Fruit fly (Drosophila melanogaster) S2 (cell line): Measurements from ENCODE around the gene CG10317.
A peak's percentile ranks its signal among the peaks of the same experiment; 100 is the strongest.

Experiments
- CG8478 ChIP-seq: fragments of >200 bp; optimal IDR thresholded peaks from 2 replicates; lab custom pipeline; 2018
- CTCF ChIP-seq, 2 experiments: fragments of >200 bp; optimal IDR thresholded peaks; 2 replicates each; lab custom pipeline; 2018

CG10317 gene

dm6 chr3R:16359098-16359497, 11.2 kb downstream of the CG10317 start, which contains the start of gene CG17931:
TSS of gene CG17931 (minus strand) at chr3R:16359466.
- TF ChIP-seq CG8478 (lab: Kevin White, UChicago) (no peak), CTCF (optimal IDR thresholded peaks at IDR 0.05; lab: Kevin White, UChicago) (peak in 1 of 2 experiments; percentile 16)

- no peak for TF ChIP-seq CG8478 (lab: Kevin White, UChicago)
- no peak for TF ChIP-seq CTCF (optimal IDR thresholded peaks at IDR 0.05; lab: Kevin White, UChicago)
These were observed 13.5 kb downstream of the CG10317 start, which contains the start of gene CG10311 for dm6 chr3R:16356863-16357215. TSS of gene CG10311 (minus strand) at chr3R:16357015.

- no peak for TF ChIP-seq CTCF (optimal IDR thresholded peaks at IDR 0.05; lab: Kevin White, UChicago)
- no peak for TF ChIP-seq CG8478 (lab: Kevin White, UChicago)
These were observed 14.0 kb downstream of the CG10317 start for dm6 chr3R:16356215-16356862.

- TF ChIP-seq CTCF (optimal IDR thresholded peaks at IDR 0.05; lab: Kevin White, UChicago), result no peak
- no peak for TF ChIP-seq CG8478 (lab: Kevin White, UChicago)
These were observed 14.9 kb downstream of the CG10317 start for dm6 chr3R:16355393-16355943.

dm6 chr3R:16353671-16354070, 16.7 kb downstream of the CG10317 start:
- no peak for TF ChIP-seq CG8478 (lab: Kevin White, UChicago)
- no peak for TF ChIP-seq CTCF (optimal IDR thresholded peaks at IDR 0.05; lab: Kevin White, UChicago)

dm6 chr3R:16353195-16353594, 17.1 kb downstream of the CG10317 start:
- TF ChIP-seq CG8478 (lab: Kevin White, UChicago) (no peak), CTCF (optimal IDR thresholded peaks at IDR 0.05; lab: Kevin White, UChicago) (no peak)

dm6 chr3R:16352039-16352438, 18.3 kb downstream of the CG10317 start:
- TF ChIP-seq CTCF (optimal IDR thresholded peaks at IDR 0.05; lab: Kevin White, UChicago) (no peak), CG8478 (lab: Kevin White, UChicago) (no peak)

- TF ChIP-seq CTCF (optimal IDR thresholded peaks at IDR 0.05; lab: Kevin White, UChicago) (peak; percentile 83 to 87), CG8478 (lab: Kevin White, UChicago) (no peak)
These were observed 19.3 kb downstream of the CG10317 start for dm6 chr3R:16351044-16351443.

dm6 chr3R:16350400-16350799, 19.9 kb downstream of the CG10317 start:
- TF ChIP-seq CTCF (optimal IDR thresholded peaks at IDR 0.05; lab: Kevin White, UChicago) (peak; percentile 25 to 57), CG8478 (lab: Kevin White, UChicago) (no peak)

dm6 chr3R:16349111-16349655, 21.1 kb downstream of the CG10317 start, which contains the start of the genes CG14879 and Manf:
TSS of gene CG14879 (minus strand) at chr3R:16349226.
TSS of gene Manf (plus strand) at chr3R:16349404.
- TF ChIP-seq CG8478 (lab: Kevin White, UChicago) (no peak), CTCF (optimal IDR thresholded peaks at IDR 0.05; lab: Kevin White, UChicago) (peak; percentile 24 to 38)

- no peak for TF ChIP-seq CTCF (optimal IDR thresholded peaks at IDR 0.05; lab: Kevin White, UChicago)
- TF ChIP-seq CG8478 (lab: Kevin White, UChicago), result no peak
These were observed 22.0 kb downstream of the CG10317 start for dm6 chr3R:16348289-16348688.

- TF ChIP-seq CTCF (optimal IDR thresholded peaks at IDR 0.05; lab: Kevin White, UChicago) (no peak), CG8478 (lab: Kevin White, UChicago) (no peak)
These were observed 22.6 kb downstream of the CG10317 start for dm6 chr3R:16347626-16348264.

dm6 chr3R:16341817-16342374, 28.4 kb downstream of the CG10317 start, which contains the start of the genes SF2 and pad:
TSS of gene SF2 (minus strand) at chr3R:16341988.
TSS of gene pad (plus strand) at chr3R:16342318.
- TF ChIP-seq CTCF (optimal IDR thresholded peaks at IDR 0.05; lab: Kevin White, UChicago), result no peak
- TF ChIP-seq CG8478 (lab: Kevin White, UChicago), result no peak

- TF ChIP-seq CG8478 (lab: Kevin White, UChicago), result no peak
- no peak for TF ChIP-seq CTCF (optimal IDR thresholded peaks at IDR 0.05; lab: Kevin White, UChicago)
These were observed 29.7 kb downstream of the CG10317 start for dm6 chr3R:16340610-16341009.
